Worm (Caenorhabditis elegans) whole organism, early embryonic: ENCODE measurements around the gene col-147.

Experiments
- B0310.2 ChIP-seq: sonication (generic microtip); optimal IDR thresholded peaks from 2 replicates; lab custom pipeline; 2016; ENCODE audit warnings: mild to moderate bottlenecking, missing genetic modification characterization, missing compliant biosample characterization
- F13C5.2 ChIP-seq: sonication (generic microtip); optimal IDR thresholded peaks from 2 replicates; lab custom pipeline; 2017; ENCODE audit warnings: mild to moderate bottlenecking, missing genetic modification characterization, inconsistent platforms, missing compliant biosample characterization
- aly-1 ChIP-seq: sonication (generic microtip); optimal IDR thresholded peaks from 2 replicates; lab custom pipeline; 2016; ENCODE audit warnings: missing genetic modification characterization, missing compliant biosample characterization
- ama-1 ChIP-seq: fragments of 150-350 bp; optimal IDR thresholded peaks from 2 replicates; lab custom pipeline; 2014
- ceh-13 ChIP-seq: fragments of 200-800 bp; sonication (Bioruptor generic); optimal IDR thresholded peaks from 2 replicates; lab custom pipeline; 2018; ENCODE audit warnings: mild to moderate bottlenecking, missing genetic modification characterization, missing compliant biosample characterization
- ceh-36 ChIP-seq: sonication (generic microtip); optimal IDR thresholded peaks from 2 replicates; lab custom pipeline; 2016; ENCODE audit warnings: missing genetic modification characterization, inconsistent platforms, missing compliant biosample characterization
- ets-7 ChIP-seq: sonication (generic microtip); optimal IDR thresholded peaks from 2 replicates; lab custom pipeline; 2016; ENCODE audit warnings: missing genotype, missing genetic modification characterization, missing compliant biosample characterization
- flt-1 ChIP-seq: fragments of 200-800 bp; sonication (Bioruptor generic); IDR thresholded peaks from 2 replicates; pipeline ENCODE4 v1.3.6; 2022; ENCODE audit warnings: missing genetic modification characterization, missing compliant biosample characterization
- hmbx-1 ChIP-seq: sonication (generic microtip); optimal IDR thresholded peaks from 2 replicates; lab custom pipeline; 2016; ENCODE audit warnings: mild to moderate bottlenecking, missing genetic modification characterization, missing compliant biosample characterization
- hmg-4 ChIP-seq: fragments of 200-800 bp; sonication (Bioruptor generic); optimal IDR thresholded peaks from 2 replicates; lab custom pipeline; 2018; ENCODE audit warnings: mild to moderate bottlenecking, missing genetic modification characterization, missing compliant biosample characterization
- hnd-1 ChIP-seq: sonication (generic microtip); optimal IDR thresholded peaks from 2 replicates; lab custom pipeline; 2016; ENCODE audit warnings: missing genetic modification characterization, missing compliant biosample characterization
- pes-1 ChIP-seq: fragments of 200-800 bp; sonication (Bioruptor generic); IDR thresholded peaks from 2 replicates; pipeline ENCODE4 v1.3.6; 2022; ENCODE audit warnings: missing genetic modification reagents, missing genetic modification characterization, missing compliant biosample characterization
- scrt-1 ChIP-seq: fragments of 200-800 bp; sonication (Bioruptor generic); IDR thresholded peaks from 2 replicates; pipeline ENCODE4 v1.3.6; 2022; ENCODE audit warnings: missing genetic modification characterization, missing compliant biosample characterization
- sea-1 ChIP-seq: fragments of 200-800 bp; sonication (Bioruptor generic); conservative IDR thresholded peaks from 2 replicates; pipeline ENCODE4 v1.3.6; 2022; ENCODE audit warnings: missing genetic modification characterization, missing compliant biosample characterization
- tbx-11 ChIP-seq: fragments of 200-800 bp; sonication (Bioruptor generic); IDR thresholded peaks from 2 replicates; pipeline ENCODE4 v1.3.6; 2022; ENCODE audit warnings: missing genetic modification characterization, missing compliant biosample characterization
- tbx-37 ChIP-seq: fragments of 200-800 bp; sonication (Bioruptor generic); conservative IDR thresholded peaks from 2 replicates; pipeline ENCODE4 v1.3.6; 2022; ENCODE audit warnings: missing genetic modification reagents, missing genetic modification characterization, missing compliant biosample characterization
- tra-4 ChIP-seq: sonication (generic microtip); optimal IDR thresholded peaks from 2 replicates; lab custom pipeline; 2017; ENCODE audit warnings: missing genetic modification characterization, missing compliant biosample characterization

The col-147 gene

DNA sequence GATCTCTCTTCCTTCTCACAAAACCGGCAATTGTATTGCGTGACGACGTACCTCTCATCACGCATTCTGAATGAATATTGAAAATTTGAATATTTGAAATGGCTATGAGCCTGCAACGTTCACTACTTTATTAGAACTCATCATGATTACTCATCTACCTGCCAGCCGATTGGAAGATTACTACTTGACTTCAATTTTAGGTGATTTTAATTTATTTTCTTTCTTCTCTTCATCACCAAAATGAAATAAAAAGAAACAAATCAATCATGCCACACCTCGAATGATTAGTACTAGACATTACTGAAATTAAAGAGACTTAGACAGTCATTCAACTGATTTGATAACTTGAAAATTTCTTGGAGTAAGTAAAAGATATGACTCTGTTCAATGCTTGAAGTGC, 48.9 kb downstream of the col-147 start:
- TF ChIP-seq hmbx-1 (tag; lab: Kevin White, UChicago) (no peak), hnd-1 (tag; lab: Kevin White, UChicago) (no peak), ceh-13 (no peak), ama-1 (lab: Kevin White, UChicago) (no peak), F13C5.2 (tag; lab: Kevin White, UChicago) (no peak), pes-1 (GFP tag; lab: Robert Waterston, UW) (no peak), flt-1 (GFP tag; lab: Robert Waterston, UW) (no peak)

DNA sequence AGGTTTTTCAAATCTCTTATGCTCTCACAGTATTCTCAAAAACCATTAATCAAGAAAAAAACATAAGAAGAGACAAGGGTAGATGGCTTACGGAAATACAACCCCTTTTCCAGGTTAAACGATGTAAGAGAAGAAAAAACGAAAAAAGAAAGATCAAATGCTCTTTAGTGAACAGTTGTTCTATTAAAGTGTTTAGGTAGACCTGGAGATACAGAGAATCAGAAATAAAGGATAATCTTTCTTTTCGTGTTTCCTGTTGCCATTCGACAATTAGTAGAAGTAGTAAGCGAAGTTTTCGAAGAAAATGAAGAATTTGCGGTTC, 49.9 kb downstream of the col-147 start, which contains the start of gene K09G1.1:
Gene K09G1.1 (plus strand): TSS at position 223 of the 322 bp plus-strand sequence.
- TF ChIP-seq flt-1 (GFP tag; lab: Robert Waterston, UW) (no peak), hmg-4 (GFP tag; lab: Kevin White, UChicago) (no peak), ama-1 (lab: Kevin White, UChicago) (no peak), ceh-36 (tag; lab: Kevin White, UChicago) (no peak), tbx-11 (GFP tag; lab: Robert Waterston, UW) (no peak), ceh-13 (no peak), ets-7 (tag; lab: Kevin White, UChicago) (no peak), tbx-37 (GFP tag; lab: Robert Waterston, UW) (no peak), scrt-1 (GFP tag; lab: Robert Waterston, UW) (no peak), sea-1 (no peak), tra-4 (tag; lab: Kevin White, UChicago) (no peak), aly-1 (tag; lab: Kevin White, UChicago) (no peak), hnd-1 (tag; lab: Kevin White, UChicago) (no peak), F13C5.2 (tag; lab: Kevin White, UChicago) (no peak), hmbx-1 (tag; lab: Kevin White, UChicago) (no peak), B0310.2 (tag; lab: Kevin White, UChicago) (no peak), pes-1 (GFP tag; lab: Robert Waterston, UW) (no peak)

DNA sequence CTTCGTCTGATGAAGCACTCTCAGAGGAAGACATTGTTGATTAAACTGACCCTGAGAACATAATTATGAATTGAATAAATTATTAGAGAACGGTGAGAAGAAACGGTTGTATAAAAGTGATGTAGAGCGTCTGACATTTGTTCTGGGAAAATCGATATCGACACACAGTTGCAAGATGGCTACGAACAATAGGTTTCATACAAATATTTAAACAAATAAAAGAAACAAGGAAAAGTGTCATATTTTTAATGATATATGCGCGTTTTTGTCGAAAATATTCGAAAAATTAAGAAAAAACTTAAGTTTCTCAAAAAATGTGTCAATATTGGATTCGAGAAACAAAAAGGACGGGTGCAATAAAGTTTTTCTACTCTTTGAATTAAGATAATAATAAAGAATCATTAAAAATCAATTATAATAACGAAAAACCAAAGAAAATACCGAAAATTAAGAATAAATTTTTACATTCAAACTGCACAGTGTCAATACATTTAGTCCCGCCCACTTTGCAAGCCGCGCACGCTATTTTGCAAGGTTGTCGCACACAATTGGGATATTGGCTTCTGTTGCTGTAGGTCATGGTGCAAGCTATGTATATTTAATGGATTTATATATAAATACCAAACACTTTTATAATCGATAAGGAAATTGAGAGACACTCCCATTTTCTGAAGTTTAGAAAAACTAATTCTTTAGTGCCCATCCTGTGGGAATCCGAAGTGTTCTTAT, 50.4 kb downstream of the col-147 start, which contains the start of gene rtfo-1:
Gene rtfo-1 (minus strand): TSS at position 51 of the 729 bp plus-strand sequence.
- no peak for TF ChIP-seq aly-1 (tag; lab: Kevin White, UChicago)
- peak; percentile 79 for TF ChIP-seq F13C5.2 (tag; lab: Kevin White, UChicago)
- TF ChIP-seq flt-1 (GFP tag; lab: Robert Waterston, UW) = peak; percentile 50; the same call in 1 of the 2 replicates
- peak; percentile 6 for TF ChIP-seq hnd-1 (tag; lab: Kevin White, UChicago)
- no peak for TF ChIP-seq hmbx-1 (tag; lab: Kevin White, UChicago)
- TF ChIP-seq ceh-13 = peak; percentile 42
- TF ChIP-seq tbx-11 (GFP tag; lab: Robert Waterston, UW) = peak; percentile 14; the same call in 1 of the 2 replicates
- TF ChIP-seq ceh-36 (tag; lab: Kevin White, UChicago) = peak; percentile 39
- peak; percentile 41; the same call in 1 of the 2 replicates for TF ChIP-seq scrt-1 (GFP tag; lab: Robert Waterston, UW)
- TF ChIP-seq tbx-37 (GFP tag; lab: Robert Waterston, UW) = peak; percentile 62
